Worm (Caenorhabditis elegans): ENCODE data around the gene cyn-7.

ce11 chrV:15150661-15151060 lies 36.5 kb downstream of the cyn-7 start, which contains the start of gene T09F5.2:
- TF ChIP-seq snpc-4 (tag; optimal IDR thresholded peaks at IDR 0.05) (no peak), unc-39 (tag; optimal IDR thresholded peaks at IDR 0.05) (no peak), mdl-1 (tag; optimal IDR thresholded peaks at IDR 0.05) (no peak), nhr-28 (tag; optimal IDR thresholded peaks at IDR 0.05) (no peak), ZK546.5 (tag; optimal IDR thresholded peaks at IDR 0.05) (no peak), nhr-11 (tag; optimal IDR thresholded peaks at IDR 0.05) (no peak)
